Fruit fly (Drosophila melanogaster): Measurements from ENCODE around the gene CG15741.

DNA sequence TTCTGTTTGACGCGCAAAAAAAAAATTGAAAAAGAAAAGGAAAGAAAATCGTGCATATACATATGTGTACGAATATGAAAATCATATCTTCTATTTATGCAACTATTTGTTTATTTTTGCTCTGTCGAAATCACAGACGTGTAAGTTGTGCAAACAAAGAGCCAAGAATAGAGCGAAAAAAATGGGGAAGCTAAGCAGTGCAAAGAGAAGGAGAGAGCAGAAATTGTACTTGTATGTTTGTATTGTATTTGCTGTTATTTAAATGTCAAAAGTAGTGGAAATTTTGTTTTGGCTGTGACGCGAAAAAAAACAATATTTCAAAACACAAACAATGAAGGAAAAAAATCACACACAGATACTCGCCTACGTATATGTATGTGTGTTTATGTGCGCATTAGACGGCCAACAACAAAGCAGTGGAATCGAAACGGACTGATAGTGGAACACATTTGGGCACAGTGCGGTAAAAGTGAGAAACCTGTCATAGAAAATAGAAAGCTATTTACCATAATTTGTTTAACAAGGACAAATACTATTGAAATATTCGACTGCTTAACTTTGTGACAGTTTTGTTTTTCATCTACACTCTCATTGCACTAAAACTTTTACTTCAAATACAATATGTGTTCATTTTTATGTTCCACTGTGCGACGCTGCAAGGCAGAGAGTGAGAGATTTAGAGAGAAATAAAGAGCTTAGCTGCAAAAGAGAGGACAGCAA lies 19.6 kb downstream of the CG15741 start:
- TF ChIP-seq Myc (optimal IDR thresholded peaks at IDR 0.05) (no peak), usp (GFP tag; optimal IDR thresholded peaks at IDR 0.05) (no peak), Mio (GFP tag; optimal IDR thresholded peaks at IDR 0.05) (peak; percentile 57), pan (optimal IDR thresholded peaks at IDR 0.05) (no peak), psq (GFP tag; optimal IDR thresholded peaks at IDR 0.05) (peak; percentile 92), sage (GFP tag; optimal IDR thresholded peaks at IDR 0.05) (peak; percentile 80), br (GFP tag; optimal IDR thresholded peaks at IDR 0.05) (peak; percentile 92), jim (GFP tag; optimal IDR thresholded peaks at IDR 0.05) (no peak), h (GFP tag; optimal IDR thresholded peaks at IDR 0.05) (peak; percentile 96), Dfd (GFP tag; optimal IDR thresholded peaks at IDR 0.05) (no peak), brk (GFP tag; optimal IDR thresholded peaks at IDR 0.05) (peak; percentile 89), Jra (GFP tag; optimal IDR thresholded peaks at IDR 0.05) (peak; percentile 67)

Data from whole organism, wandering third instar larva.